Fruit fly (Drosophila melanogaster): ENCODE measurements around the gene ovo.

The ovo gene

dm6 chrX:5087748-5088147 is 39.7 kb downstream of the ovo start:
- TF ChIP-seq CG7045 (GFP tag; optimal IDR thresholded peaks at IDR 0.05) = no peak
- no peak for TF ChIP-seq ovo (GFP tag; optimal IDR thresholded peaks at IDR 0.05)
- TF ChIP-seq toe (GFP tag; optimal IDR thresholded peaks at IDR 0.05) = no peak
- TF ChIP-seq CG7101 (tag; optimal IDR thresholded peaks at IDR 0.05) = no peak
- TF ChIP-seq Clk (GFP tag; optimal IDR thresholded peaks at IDR 0.05) = no peak
- no peak for TF ChIP-seq Hr96 (GFP tag; optimal IDR thresholded peaks at IDR 0.05)
- TF ChIP-seq CG33017 (tag; optimal IDR thresholded peaks at IDR 0.05) = no peak
- TF ChIP-seq Mnt (GFP tag; optimal IDR thresholded peaks at IDR 0.05) = no peak
- no peak for TF ChIP-seq CG11617 (GFP tag; optimal IDR thresholded peaks at IDR 0.05)
- no peak for TF ChIP-seq CG12768 (GFP tag; optimal IDR thresholded peaks at IDR 0.05)
- no peak for TF ChIP-seq bab1 (GFP tag; optimal IDR thresholded peaks at IDR 0.05)
- no peak for TF ChIP-seq pad (GFP tag; optimal IDR thresholded peaks at IDR 0.05)

dm6 chrX:5091154-5091553 is 43.1 kb downstream of the ovo start:
- TF ChIP-seq kay (GFP tag; ENCODE audit: borderline replicate concordance) (peak; percentile 56), CG11617 (GFP tag; optimal IDR thresholded peaks at IDR 0.05) (no peak)

- TF ChIP-seq tj (GFP tag; optimal IDR thresholded peaks at IDR 0.05) (no peak), kay (GFP tag; ENCODE audit: borderline replicate concordance) (peak; percentile 10), pad (GFP tag; optimal IDR thresholded peaks at IDR 0.05) (no peak)
Observed at dm6 chrX:5091757-5092348, 43.8 kb downstream of the ovo start.

- TF ChIP-seq CG33017 (tag; optimal IDR thresholded peaks at IDR 0.05) (no peak), bab1 (GFP tag; optimal IDR thresholded peaks at IDR 0.05) (no peak), CG12768 (GFP tag; optimal IDR thresholded peaks at IDR 0.05) (no peak), CG1620 (GFP tag; optimal IDR thresholded peaks at IDR 0.05) (no peak), Mnt (GFP tag; optimal IDR thresholded peaks at IDR 0.05) (no peak), CG11617 (GFP tag; optimal IDR thresholded peaks at IDR 0.05) (no peak), CG7045 (GFP tag; optimal IDR thresholded peaks at IDR 0.05) (no peak), tj (GFP tag; optimal IDR thresholded peaks at IDR 0.05) (no peak), Hr96 (GFP tag; optimal IDR thresholded peaks at IDR 0.05) (no peak)
Observed at dm6 chrX:5093924-5094323, 45.9 kb downstream of the ovo start.

- TF ChIP-seq Clk (GFP tag; optimal IDR thresholded peaks at IDR 0.05) = no peak
- no peak for TF ChIP-seq CG14711 (tag; optimal IDR thresholded peaks at IDR 0.05)
- TF ChIP-seq CG11617 (GFP tag; optimal IDR thresholded peaks at IDR 0.05) = no peak
- TF ChIP-seq Crg-1 (GFP tag; optimal IDR thresholded peaks at IDR 0.05) = no peak
- no peak for TF ChIP-seq CG1620 (GFP tag; optimal IDR thresholded peaks at IDR 0.05)
- no peak for TF ChIP-seq cic (GFP tag; optimal IDR thresholded peaks at IDR 0.05)
- no peak for TF ChIP-seq cnc (optimal IDR thresholded peaks at IDR 0.05)
- no peak for TF ChIP-seq CG5204 (GFP tag; optimal IDR thresholded peaks at IDR 0.05)
- no peak for TF ChIP-seq CG7101 (tag; optimal IDR thresholded peaks at IDR 0.05)
- no peak for TF ChIP-seq CG12768 (GFP tag; optimal IDR thresholded peaks at IDR 0.05)
- TF ChIP-seq ovo (GFP tag; optimal IDR thresholded peaks at IDR 0.05) = no peak
- no peak for TF ChIP-seq Mnt (GFP tag; optimal IDR thresholded peaks at IDR 0.05)
- TF ChIP-seq bab1 (GFP tag; optimal IDR thresholded peaks at IDR 0.05) = no peak
- no peak for TF ChIP-seq tj (GFP tag; optimal IDR thresholded peaks at IDR 0.05)
- TF ChIP-seq pad (GFP tag; optimal IDR thresholded peaks at IDR 0.05) = no peak
- TF ChIP-seq kay (GFP tag; ENCODE audit: borderline replicate concordance) = no peak
- TF ChIP-seq CG7045 (GFP tag; optimal IDR thresholded peaks at IDR 0.05) = no peak
- no peak for TF ChIP-seq Hr96 (GFP tag; optimal IDR thresholded peaks at IDR 0.05)
Observed at dm6 chrX:5094387-5094786, 46.3 kb downstream of the ovo start.

dm6 chrX:5095620-5096019 is 47.5 kb downstream of the ovo start:
- no peak for TF ChIP-seq CG12768 (GFP tag; optimal IDR thresholded peaks at IDR 0.05)
- no peak for TF ChIP-seq Crg-1 (GFP tag; optimal IDR thresholded peaks at IDR 0.05)
- TF ChIP-seq tj (GFP tag; optimal IDR thresholded peaks at IDR 0.05) = no peak
- no peak for TF ChIP-seq CG33017 (tag; optimal IDR thresholded peaks at IDR 0.05)
- no peak for TF ChIP-seq CG7101 (tag; optimal IDR thresholded peaks at IDR 0.05)
- TF ChIP-seq toe (GFP tag; optimal IDR thresholded peaks at IDR 0.05) = no peak
- TF ChIP-seq CG7045 (GFP tag; optimal IDR thresholded peaks at IDR 0.05) = no peak
- TF ChIP-seq Mnt (GFP tag; optimal IDR thresholded peaks at IDR 0.05) = no peak
- TF ChIP-seq kay (GFP tag; ENCODE audit: borderline replicate concordance) = no peak
- no peak for TF ChIP-seq CG1620 (GFP tag; optimal IDR thresholded peaks at IDR 0.05)

dm6 chrX:5113091-5113490 is 65.0 kb downstream of the ovo start:
- TF ChIP-seq pad (GFP tag; optimal IDR thresholded peaks at IDR 0.05) (no peak), CG14711 (tag; optimal IDR thresholded peaks at IDR 0.05) (no peak), cic (GFP tag; optimal IDR thresholded peaks at IDR 0.05) (no peak), CG33017 (tag; optimal IDR thresholded peaks at IDR 0.05) (no peak), CG5204 (GFP tag; optimal IDR thresholded peaks at IDR 0.05) (no peak), Crg-1 (GFP tag; optimal IDR thresholded peaks at IDR 0.05) (no peak), CG1620 (GFP tag; optimal IDR thresholded peaks at IDR 0.05) (no peak), Clk (GFP tag; optimal IDR thresholded peaks at IDR 0.05) (no peak), CG12768 (GFP tag; optimal IDR thresholded peaks at IDR 0.05) (no peak)

Measured in whole organism, adult.